Worm (Caenorhabditis elegans) whole organism, late embryonic: ENCODE results near the gene H10E21.4.

Source experiments
- C38D4.7 ChIP-seq: fragments of 200-800 bp; sonication (Bioruptor generic); optimal IDR thresholded peaks from 2 replicates; lab custom pipeline; 2018; ENCODE audit warnings: mild to moderate bottlenecking, missing genetic modification characterization, moderate library complexity, missing compliant biosample characterization
- T23F11.4 ChIP-seq: fragments of 200-800 bp; sonication (Bioruptor generic); optimal IDR thresholded peaks from 2 replicates; lab custom pipeline; 2018; ENCODE audit warnings: mild to moderate bottlenecking, missing genetic modification characterization, missing compliant biosample characterization
- ceh-48 ChIP-seq: sonication (generic microtip); optimal IDR thresholded peaks from 2 replicates; lab custom pipeline; 2016; ENCODE audit warnings: missing genetic modification characterization, inconsistent platforms, missing compliant biosample characterization
- ceh-9 ChIP-seq: sonication (generic microtip); optimal IDR thresholded peaks from 2 replicates; lab custom pipeline; 2016; ENCODE audit warnings: mild to moderate bottlenecking, missing genetic modification characterization, inconsistent platforms, missing compliant biosample characterization
- hlh-6 ChIP-seq: sonication (generic microtip); optimal IDR thresholded peaks from 2 replicates; lab custom pipeline; 2016; ENCODE audit warnings: missing genotype, missing genetic modification characterization, missing compliant biosample characterization
- hlh-8 ChIP-seq: sonication (generic microtip); optimal IDR thresholded peaks from 2 replicates; lab custom pipeline; 2016; ENCODE audit warnings: missing genotype, missing genetic modification characterization, missing compliant biosample characterization
- madf-2 ChIP-seq: sonication (generic microtip); optimal IDR thresholded peaks from 2 replicates; lab custom pipeline; 2017; ENCODE audit warnings: missing genetic modification characterization, missing compliant biosample characterization
- nfya-1 ChIP-seq: sonication (generic microtip); optimal IDR thresholded peaks from 2 replicates; lab custom pipeline; 2017; ENCODE audit warnings: missing genetic modification characterization, mild to moderate bottlenecking, missing compliant biosample characterization, antibody characterized with exemption, moderate library complexity
- pax-1 ChIP-seq: fragments of 150-350 bp; optimal IDR thresholded peaks from 2 replicates; lab custom pipeline; 2014; ENCODE audit warnings: missing biosample characterization, missing genetic modification characterization
- pha-4 ChIP-seq: fragments of 150-350 bp; optimal IDR thresholded peaks from 2 replicates; lab custom pipeline; 2018; ENCODE audit warnings: missing biosample characterization, missing genetic modification reagents, missing genetic modification characterization
- pqm-1 ChIP-seq: sonication (generic microtip); optimal IDR thresholded peaks from 2 replicates; lab custom pipeline; 2016; ENCODE audit warnings: missing genetic modification characterization, missing compliant biosample characterization
- tbx-2 ChIP-seq: sonication (generic microtip); optimal IDR thresholded peaks from 2 replicates; lab custom pipeline; 2016; ENCODE audit warnings: missing genetic modification characterization, missing compliant biosample characterization
- ztf-16 ChIP-seq: sonication (generic microtip); optimal IDR thresholded peaks from 2 replicates; lab custom pipeline; 2017; ENCODE audit warnings: missing genetic modification characterization, missing compliant biosample characterization

- TF ChIP-seq tbx-2 (tag; lab: Kevin White, UChicago) (no peak), nfya-1 (no peak), hlh-8 (tag; lab: Kevin White, UChicago) (no peak), ztf-16 (no peak), ceh-9 (no peak), C38D4.7 (GFP tag; lab: Kevin White, UChicago) (no peak), pqm-1 (tag; lab: Kevin White, UChicago) (no peak), pha-4 (tag; lab: Kevin White, UChicago) (no peak), madf-2 (tag; lab: Kevin White, UChicago) (no peak), T23F11.4 (GFP tag; lab: Kevin White, UChicago) (no peak), pax-1 (tag; lab: Kevin White, UChicago) (no peak), ceh-48 (no peak), hlh-6 (tag; lab: Kevin White, UChicago) (no peak)
These were observed 1.8 kb upstream of the H10E21.4 start for ce11 chrIII:21276-21675.
